Fruit fly (Drosophila melanogaster) whole organism, pupa: Measurements from ENCODE around the gene CG9265.

ENCODE experiments used
- CG14655 ChIP-seq: fragments of 200-800 bp; sonication (Bioruptor generic); optimal IDR thresholded peaks from 3 replicates; lab custom pipeline; 2017; ENCODE audit warnings: mild to moderate bottlenecking, missing biosample characterization, missing genetic modification reagents, missing genetic modification characterization
- CG15710 ChIP-seq: fragments of 200-800 bp; sonication (Bioruptor generic); optimal IDR thresholded peaks from 2 replicates; lab custom pipeline; 2018; ENCODE audit warnings: missing biosample characterization, mild to moderate bottlenecking, missing genetic modification characterization, moderate library complexity
- CG32121 ChIP-seq: fragments of 200-800 bp; sonication (Bioruptor generic); IDR thresholded peaks from 2 replicates; pipeline ENCODE4 v1.3.6; 2022; ENCODE audit warnings: missing biosample characterization, missing genetic modification characterization
- D1 ChIP-seq: fragments of 200-800 bp; sonication (Bioruptor generic); optimal IDR thresholded peaks from 2 replicates; lab custom pipeline; 2018; ENCODE audit warnings: missing biosample characterization, mild to moderate bottlenecking, missing genetic modification characterization, moderate library complexity
- EcR ChIP-seq: fragments of 200-800 bp; sonication (Bioruptor generic); optimal IDR thresholded peaks from 3 replicates; lab custom pipeline; 2019; ENCODE audit warnings: missing biosample characterization, missing genetic modification characterization, mild to moderate bottlenecking, moderate library complexity, missing genetic modification reagents
- Pif1A ChIP-seq: fragments of 200-800 bp; sonication (Bioruptor generic); optimal IDR thresholded peaks from 3 replicates; lab custom pipeline; 2016; ENCODE audit warnings: missing biosample characterization, missing genetic modification characterization
- Pif1B ChIP-seq: fragments of 200-800 bp; sonication (Bioruptor generic); optimal IDR thresholded peaks from 3 replicates; lab custom pipeline; 2016; ENCODE audit warnings: missing biosample characterization, missing genetic modification characterization
- fd96Ca ChIP-seq: fragments of 200-800 bp; sonication (Bioruptor generic); IDR thresholded peaks from 3 replicates; pipeline ENCODE4 v1.3.6; 2022; ENCODE audit warnings: missing biosample characterization, missing genetic modification characterization

dm6 chr2L:21037723-21038122 lies 33.6 kb downstream of the CG9265 start:
- TF ChIP-seq EcR (no peak), fd96Ca (GFP tag; lab: Robert Waterston, UW) (no peak), CG15710 (tag; lab: Kevin White, UChicago) (no peak), D1 (tag; lab: Kevin White, UChicago) (no peak), CG32121 (GFP tag; lab: Robert Waterston, UW) (no peak), Pif1A (GFP tag; lab: Kevin White, UChicago) (no peak), CG14655 (no peak), Pif1B (GFP tag; lab: Kevin White, UChicago) (no peak)
